Worm (Caenorhabditis elegans) whole organism, young adult: ENCODE measurements around the gene mig-5.

Source experiments
- B0019.2 ChIP-seq: fragments of 200-800 bp; sonication (Bioruptor generic); conservative IDR thresholded peaks from 2 replicates; pipeline ENCODE4 v1.3.6; 2022; ENCODE audit warnings: missing genetic modification reagents, missing genetic modification characterization, missing compliant biosample characterization
- C06A6.2 ChIP-seq: fragments of 200-800 bp; sonication (Bioruptor generic); conservative IDR thresholded peaks from 2 replicates; pipeline ENCODE4 v1.3.6; 2022; ENCODE audit warnings: missing genetic modification characterization, missing compliant biosample characterization
- D2030.7 ChIP-seq: fragments of 200-800 bp; sonication (Bioruptor generic); IDR thresholded peaks from 2 replicates; pipeline ENCODE4 v1.3.6; 2022; ENCODE audit warnings: missing genetic modification reagents, missing genetic modification characterization, missing compliant biosample characterization
- F22D6.2 ChIP-seq: sonication (generic microtip); optimal IDR thresholded peaks from 2 replicates; lab custom pipeline; 2016; ENCODE audit warnings: mild to moderate bottlenecking, missing genetic modification characterization, missing compliant biosample characterization
- F49E8.2 ChIP-seq: sonication (generic microtip); optimal IDR thresholded peaks from 3 replicates; lab custom pipeline; 2017; ENCODE audit warnings: missing genetic modification characterization, mild to moderate bottlenecking, missing compliant biosample characterization, antibody characterized with exemption, moderate library complexity; ENCODE audit not compliant: insufficient read depth
- K11D2.4 ChIP-seq: fragments of 200-800 bp; sonication (Bioruptor generic); IDR thresholded peaks from 2 replicates; pipeline ENCODE4 v1.3.6; 2022; ENCODE audit warnings: missing genetic modification reagents, missing genetic modification characterization, missing compliant biosample characterization
- Y53G8AR.9 ChIP-seq: fragments of 200-800 bp; sonication (Bioruptor generic); conservative IDR thresholded peaks from 2 replicates; pipeline ENCODE4 v1.3.6; 2022; ENCODE audit warnings: missing genetic modification reagents, missing genetic modification characterization, missing compliant biosample characterization
- Y95B8A.8 ChIP-seq: fragments of 200-800 bp; sonication (Bioruptor generic); IDR thresholded peaks from 2 replicates; pipeline ENCODE4 v1.3.6; 2022; ENCODE audit warnings: missing genetic modification reagents, missing genetic modification characterization, missing compliant biosample characterization
- ama-1 ChIP-seq, 3 experiments: fragments of 150-350 bp in 1 of 3; sonication (generic microtip) in 2 of 3; optimal IDR thresholded peaks; 2 replicates each; lab custom pipeline; 2014 to 2018; ENCODE audit warnings: missing biosample characterization in 2 of 3, missing genetic modification characterization in 2 of 3, missing genetic modification reagents in 2 of 3
- aptf-3 ChIP-seq: fragments of 200-800 bp; sonication (Bioruptor generic); IDR thresholded peaks from 2 replicates; pipeline ENCODE4 v1.3.6; 2022; ENCODE audit warnings: missing genetic modification characterization, missing compliant biosample characterization
- athp-1 ChIP-seq: sonication (generic microtip); optimal IDR thresholded peaks from 2 replicates; lab custom pipeline; 2017; ENCODE audit warnings: mild to moderate bottlenecking, missing genetic modification characterization, missing compliant biosample characterization
- attf-5 ChIP-seq: fragments of 200-800 bp; sonication (Bioruptor generic); optimal IDR thresholded peaks from 2 replicates; lab custom pipeline; 2018; ENCODE audit warnings: mild to moderate bottlenecking, missing genetic modification characterization, missing compliant biosample characterization
- bed-2 ChIP-seq: fragments of 200-800 bp; sonication (Bioruptor generic); IDR thresholded peaks from 2 replicates; pipeline ENCODE4 v1.3.6; 2022; ENCODE audit warnings: missing genetic modification reagents, missing genetic modification characterization, missing compliant biosample characterization
- ceh-100 ChIP-seq: fragments of 200-800 bp; sonication (Bioruptor generic); IDR thresholded peaks from 2 replicates; pipeline ENCODE4 v1.3.6; 2022; ENCODE audit warnings: missing genetic modification reagents, missing genetic modification characterization, missing compliant biosample characterization
- ceh-27 ChIP-seq: fragments of 200-800 bp; sonication (Bioruptor generic); optimal IDR thresholded peaks from 2 replicates; lab custom pipeline; 2018; ENCODE audit warnings: mild to moderate bottlenecking, missing genetic modification characterization, moderate library complexity, missing compliant biosample characterization
- ceh-40 ChIP-seq: fragments of 200-800 bp; sonication (Bioruptor generic); IDR thresholded peaks from 2 replicates; pipeline ENCODE4 v1.3.6; 2022; ENCODE audit warnings: missing genetic modification characterization, missing compliant biosample characterization
- ceh-58 ChIP-seq: fragments of 200-800 bp; sonication (Bioruptor generic); IDR thresholded peaks from 2 replicates; pipeline ENCODE4 v1.3.6; 2022; ENCODE audit warnings: missing genetic modification characterization, missing compliant biosample characterization
- ceh-79 ChIP-seq: sonication (generic microtip); optimal IDR thresholded peaks from 2 replicates; lab custom pipeline; 2017; ENCODE audit warnings: mild to moderate bottlenecking, missing genetic modification characterization, missing compliant biosample characterization
- ceh-91 ChIP-seq: fragments of 200-800 bp; sonication (Bioruptor generic); IDR thresholded peaks from 2 replicates; pipeline ENCODE4 v1.3.6; 2022; ENCODE audit warnings: missing genetic modification reagents, missing genetic modification characterization, missing compliant biosample characterization
- chd-7 ChIP-seq: sonication (generic microtip); optimal IDR thresholded peaks from 2 replicates; lab custom pipeline; 2016; ENCODE audit warnings: mild to moderate bottlenecking, missing genetic modification characterization, moderate library complexity, missing compliant biosample characterization
- dox-1 ChIP-seq: fragments of 200-800 bp; sonication (Bioruptor generic); IDR thresholded peaks from 2 replicates; pipeline ENCODE4 v1.3.6; 2022; ENCODE audit warnings: missing genetic modification reagents, missing genetic modification characterization, missing compliant biosample characterization
- dpff-1 ChIP-seq: sonication (generic microtip); optimal IDR thresholded peaks from 2 replicates; lab custom pipeline; 2017; ENCODE audit warnings: mild to moderate bottlenecking, missing genetic modification characterization, missing compliant biosample characterization
- dpl-1 ChIP-seq: fragments of 150-350 bp; optimal IDR thresholded peaks from 2 replicates; lab custom pipeline; 2014; ENCODE audit warnings: missing biosample characterization, missing genetic modification reagents, missing genetic modification characterization
- egl-44 ChIP-seq: fragments of 200-800 bp; sonication (Bioruptor generic); IDR thresholded peaks from 2 replicates; pipeline ENCODE4 v1.3.6; 2022; ENCODE audit warnings: missing genetic modification reagents, missing genetic modification characterization, missing compliant biosample characterization
- ekl-4 ChIP-seq: fragments of 200-800 bp; sonication (Bioruptor generic); IDR thresholded peaks from 2 replicates; pipeline ENCODE4 v1.3.6; 2022; ENCODE audit warnings: missing genetic modification reagents, missing genetic modification characterization, missing compliant biosample characterization
- him-1 ChIP-seq: sonication (generic microtip); optimal IDR thresholded peaks from 2 replicates; lab custom pipeline; 2016; ENCODE audit warnings: missing genotype, missing genetic modification reagents, missing genetic modification characterization, missing compliant biosample characterization
- hmg-20 ChIP-seq: fragments of 200-800 bp; sonication (Bioruptor generic); IDR thresholded peaks from 2 replicates; pipeline ENCODE4 v1.3.6; 2022; ENCODE audit warnings: missing genetic modification reagents, missing genetic modification characterization, missing compliant biosample characterization
- lin-40 ChIP-seq: sonication (generic microtip); optimal IDR thresholded peaks from 2 replicates; lab custom pipeline; 2016; ENCODE audit warnings: missing genetic modification characterization, mild to moderate bottlenecking, missing compliant biosample characterization, missing genotype, missing genetic modification reagents
- lsl-1 ChIP-seq: fragments of 200-800 bp; sonication (Bioruptor generic); optimal IDR thresholded peaks from 2 replicates; lab custom pipeline; 2018; ENCODE audit warnings: mild to moderate bottlenecking, missing genetic modification characterization, moderate library complexity, missing compliant biosample characterization
- lsy-27 ChIP-seq: sonication (generic microtip); optimal IDR thresholded peaks from 2 replicates; lab custom pipeline; 2017; ENCODE audit warnings: missing genetic modification characterization, mild to moderate bottlenecking, missing compliant biosample characterization, antibody characterized with exemption, missing genotype, borderline replicate concordance; ENCODE audit not compliant: insufficient read depth
- mes-4 ChIP-seq: sonication (generic microtip); optimal IDR thresholded peaks from 2 replicates; lab custom pipeline; 2016; ENCODE audit warnings: missing genotype, missing genetic modification characterization, missing compliant biosample characterization
- nfyb-1 ChIP-seq: fragments of 200-800 bp; sonication (Bioruptor generic); IDR thresholded peaks from 2 replicates; pipeline ENCODE4 v1.3.6; 2022; ENCODE audit warnings: missing genetic modification reagents, missing genetic modification characterization, missing compliant biosample characterization
- nhr-120 ChIP-seq: fragments of 200-800 bp; sonication (Bioruptor generic); IDR thresholded peaks from 2 replicates; pipeline ENCODE4 v1.3.6; 2022; ENCODE audit warnings: missing genetic modification characterization, missing compliant biosample characterization
- nhr-27 ChIP-seq: fragments of 200-800 bp; sonication (Bioruptor generic); optimal IDR thresholded peaks from 2 replicates; lab custom pipeline; 2018; ENCODE audit warnings: mild to moderate bottlenecking, missing genetic modification characterization, moderate library complexity, missing compliant biosample characterization
- pbrm-1 ChIP-seq: fragments of 200-800 bp; sonication (Bioruptor generic); IDR thresholded peaks from 2 replicates; pipeline ENCODE4 v1.3.6; 2022; ENCODE audit warnings: missing genetic modification reagents, missing genetic modification characterization, missing compliant biosample characterization
- snpc-1.1 ChIP-seq: sonication (generic microtip); optimal IDR thresholded peaks from 2 replicates; lab custom pipeline; 2017; ENCODE audit warnings: missing genetic modification characterization, mild to moderate bottlenecking, missing compliant biosample characterization, antibody characterized with exemption, moderate library complexity, missing genotype, missing genetic modification reagents; ENCODE audit not compliant: insufficient read depth
- snpc-3.4 ChIP-seq: sonication (generic microtip); optimal IDR thresholded peaks from 2 replicates; lab custom pipeline; 2017; ENCODE audit warnings: missing genetic modification characterization, mild to moderate bottlenecking, missing compliant biosample characterization, antibody characterized with exemption, moderate library complexity, missing genotype, missing genetic modification reagents
- xnd-1 ChIP-seq: sonication (generic microtip); optimal IDR thresholded peaks from 2 replicates; lab custom pipeline; 2016; ENCODE audit warnings: missing genotype, missing genetic modification reagents, missing genetic modification characterization, missing compliant biosample characterization
- zfh-2 ChIP-seq: fragments of 200-800 bp; sonication (Bioruptor generic); conservative IDR thresholded peaks from 2 replicates; pipeline ENCODE4 v1.3.6; 2022; ENCODE audit warnings: missing genetic modification reagents, missing genetic modification characterization, missing compliant biosample characterization
- ztf-25 ChIP-seq: fragments of 200-800 bp; sonication (Bioruptor generic); IDR thresholded peaks from 2 replicates; pipeline ENCODE4 v1.3.6; 2022; ENCODE audit warnings: missing genetic modification reagents, missing genetic modification characterization, missing compliant biosample characterization
- ztf-3 ChIP-seq: fragments of 200-800 bp; sonication (Bioruptor generic); optimal IDR thresholded peaks from 2 replicates; lab custom pipeline; 2018; ENCODE audit warnings: mild to moderate bottlenecking, missing genetic modification characterization, missing compliant biosample characterization

Gene mig-5

DNA sequence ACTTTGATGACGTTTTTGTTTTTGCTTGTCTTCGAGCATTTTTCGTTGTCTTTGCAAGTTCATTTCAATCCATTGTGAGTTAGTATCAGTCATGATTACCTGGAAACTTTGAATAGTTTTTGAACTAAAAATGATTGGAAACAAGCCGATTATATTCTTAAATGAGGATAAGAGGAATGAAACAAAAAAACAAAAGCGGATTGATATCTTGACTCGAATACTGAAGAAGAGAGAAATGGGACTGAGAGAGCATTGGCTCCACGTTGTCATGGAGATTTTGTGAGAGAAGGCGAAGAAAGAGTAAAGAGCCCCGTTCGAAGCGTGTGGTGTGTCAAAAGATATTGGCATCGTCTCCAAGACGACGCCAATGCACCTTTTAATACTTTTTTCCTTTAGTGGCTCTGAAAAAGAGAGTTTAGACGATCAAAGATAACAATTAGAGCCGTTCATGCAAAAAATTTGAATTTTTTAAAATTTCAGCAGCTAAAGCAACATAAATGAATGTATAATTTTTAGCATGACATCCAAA, 27.9 kb downstream of the mig-5 start, which contains the start of the genes tub-1 and tmem-138:
Gene tub-1 (minus strand): TSS at position 101 of the 529 bp plus-strand sequence.
Gene tmem-138 (plus strand): TSS at position 479 of the 529 bp plus-strand sequence.
- TF ChIP-seq nhr-120, result no peak
- TF ChIP-seq ceh-91 (GFP tag; lab: Robert Waterston, UW), result no peak
- no peak for TF ChIP-seq zfh-2 (GFP tag; lab: Robert Waterston, UW)
- TF ChIP-seq mes-4, result no peak
- TF ChIP-seq aptf-3, result no peak
- TF ChIP-seq pbrm-1 (GFP tag; lab: Robert Waterston, UW), result no peak
- TF ChIP-seq dpff-1, result no peak
- TF ChIP-seq nfyb-1, result no peak
- TF ChIP-seq snpc-3.4 (tag; lab: Kevin White, UChicago), result no peak
- TF ChIP-seq hmg-20 (GFP tag; lab: Robert Waterston, UW), result no peak
- no peak for TF ChIP-seq xnd-1 (tag; lab: Kevin White, UChicago)
- no peak for TF ChIP-seq B0019.2
- TF ChIP-seq Y95B8A.8 (GFP tag; lab: Robert Waterston, UW), result no peak
- no peak for TF ChIP-seq C06A6.2 (GFP tag; lab: Robert Waterston, UW)
- TF ChIP-seq ceh-27 (GFP tag; lab: Kevin White, UChicago), result no peak
- TF ChIP-seq, all 124 proteins: peak for 0

DNA sequence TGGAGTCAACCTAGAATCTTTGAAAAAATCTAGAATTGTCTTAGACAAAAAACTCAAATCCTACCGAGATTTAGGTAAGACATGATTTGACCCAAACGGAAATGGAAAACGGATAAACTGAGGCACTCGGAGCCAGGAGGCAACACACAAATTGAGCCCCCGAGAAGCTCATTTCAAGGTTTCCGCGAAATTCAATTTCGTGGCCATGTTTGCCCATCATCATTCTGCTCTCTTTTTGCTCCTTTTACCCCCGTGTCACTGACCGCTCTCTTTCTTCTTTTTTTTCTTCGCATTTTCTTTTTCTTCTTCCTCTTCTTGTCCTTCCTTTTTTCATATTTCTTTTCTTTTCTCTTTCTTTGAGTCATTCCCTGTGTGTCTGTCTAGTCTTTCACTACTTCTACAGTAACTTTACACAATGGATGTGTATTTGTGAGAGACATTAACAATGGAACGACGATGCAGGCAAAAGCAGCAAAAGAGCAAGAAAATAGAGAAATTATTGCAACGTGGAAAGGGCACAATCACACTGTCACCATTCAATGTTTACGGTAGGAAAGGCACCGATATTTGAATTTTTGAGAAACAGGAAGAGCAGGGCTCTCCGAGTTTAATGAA, 32.0 kb downstream of the mig-5 start:
- no peak for TF ChIP-seq hmg-20 (GFP tag; lab: Robert Waterston, UW)
- no peak for TF ChIP-seq B0019.2
- TF ChIP-seq F22D6.2, result no peak
- no peak for TF ChIP-seq ama-1 (optimal IDR thresholded peaks at IDR 0.05; lab: Kevin White, UChicago)
- TF ChIP-seq ama-1 (GFP tag; optimal IDR thresholded peaks at IDR 0.05; lab: Kevin White, UChicago), result no peak
- no peak for TF ChIP-seq dpl-1
- TF ChIP-seq athp-1 (tag; lab: Kevin White, UChicago), result no peak
- TF ChIP-seq K11D2.4 (GFP tag; lab: Robert Waterston, UW), result no peak
- TF ChIP-seq attf-5, result no peak
- TF ChIP-seq nhr-27 (tag; lab: Kevin White, UChicago), result no peak
- no peak for TF ChIP-seq ceh-40 (GFP tag; lab: Robert Waterston, UW)
- no peak for TF ChIP-seq dox-1 (GFP tag; lab: Robert Waterston, UW)
- no peak for TF ChIP-seq bed-2
- no peak for TF ChIP-seq pbrm-1 (GFP tag; lab: Robert Waterston, UW)
- no peak for TF ChIP-seq ceh-79 (tag; lab: Kevin White, UChicago)
- no peak for TF ChIP-seq mes-4

DNA sequence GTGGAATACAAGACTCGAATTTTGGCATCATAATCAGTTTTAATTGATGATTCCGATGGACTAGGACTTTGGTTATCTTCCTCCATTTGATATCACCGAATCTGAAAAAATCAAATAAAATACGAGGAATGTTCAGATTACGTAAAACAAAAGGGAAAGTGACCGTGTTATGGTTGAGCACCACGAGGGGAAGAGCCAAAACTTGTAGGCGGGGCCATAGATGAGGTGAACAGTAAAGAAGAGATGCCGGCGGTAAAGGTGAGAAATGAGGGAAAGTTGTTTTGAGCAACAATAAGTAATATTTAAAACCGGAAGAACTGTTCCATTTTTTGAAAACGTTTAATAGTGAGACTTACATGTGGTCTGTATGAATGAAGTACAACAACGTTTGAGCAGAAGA, 34.9 kb downstream of the mig-5 start, which contains the start of gene F10B5.3:
Gene F10B5.3 (minus strand): TSS at position 101 of the 400 bp plus-strand sequence.
- TF ChIP-seq snpc-1.1 (tag; lab: Kevin White, UChicago), result no peak

DNA sequence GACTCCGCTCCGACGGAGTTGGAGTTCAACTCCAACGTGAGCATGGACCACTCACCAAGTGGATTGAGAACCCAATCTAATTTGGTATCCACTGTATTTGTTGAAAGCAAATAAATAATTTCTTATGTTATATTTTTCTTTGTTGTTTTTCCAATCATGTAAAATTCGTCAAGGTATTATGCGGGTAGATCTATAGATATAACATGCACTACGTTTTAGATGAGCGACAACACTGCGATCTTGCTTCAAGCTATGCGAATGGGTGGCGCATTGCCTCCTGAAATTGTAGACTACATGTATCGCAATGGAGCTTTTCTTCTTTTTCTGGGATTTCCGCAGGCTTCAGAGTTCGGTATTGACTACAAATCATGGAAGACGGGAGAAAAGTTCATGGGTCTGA, 40.3 kb downstream of the mig-5 start, which contains the start of gene F10B5.2:
Gene F10B5.2 (plus strand): TSS at position 220 of the 400 bp plus-strand sequence.
- TF ChIP-seq ceh-58 (no peak), mes-4 (no peak), egl-44 (GFP tag; lab: Robert Waterston, UW) (no peak), ekl-4 (GFP tag; lab: Robert Waterston, UW) (peak; percentile 58; the same call in 1 of the 2 replicates), ceh-100 (GFP tag; lab: Robert Waterston, UW) (peak; percentile 22; the same call in 1 of the 2 replicates), ztf-3 (GFP tag; lab: Kevin White, UChicago) (no peak), bed-2 (no peak), Y95B8A.8 (GFP tag; lab: Robert Waterston, UW) (no peak), lsy-27 (no peak), ceh-40 (GFP tag; lab: Robert Waterston, UW) (no peak), D2030.7 (GFP tag; lab: Robert Waterston, UW) (peak; percentile 38), ama-1 (optimal IDR thresholded peaks at IDR 0.05; lab: Kevin White, UChicago) (no peak), ama-1 (GFP tag; optimal IDR thresholded peaks at IDR 0.05; lab: Kevin White, UChicago) (no peak), lin-40 (tag; lab: Kevin White, UChicago) (no peak), F49E8.2 (tag; lab: Kevin White, UChicago) (peak; percentile 53), Y53G8AR.9 (GFP tag; lab: Robert Waterston, UW) (peak; percentile 66; the same call in 1 of the 2 replicates), chd-7 (tag; lab: Kevin White, UChicago) (no peak), F22D6.2 (no peak), ztf-25 (GFP tag; lab: Robert Waterston, UW) (0 out of 2 replicates have a peak, but pooled peaks have one; percentile 29), him-1 (tag; lab: Kevin White, UChicago) (peak; percentile 44), lsl-1 (GFP tag; lab: Kevin White, UChicago) (peak; percentile 34)
